Worm (Caenorhabditis elegans) whole organism, mixed stage, embryonic: ENCODE data around the gene F10E9.12.

Experiments
- drap-1 ChIP-seq: fragments of 200-800 bp; sonication (Bioruptor generic); optimal IDR thresholded peaks from 3 replicates; lab custom pipeline; 2018; ENCODE audit warnings: mild to moderate bottlenecking, missing genetic modification characterization, missing compliant biosample characterization
- flh-1 ChIP-seq: fragments of 200-800 bp; sonication (Bioruptor generic); optimal IDR thresholded peaks from 2 replicates; lab custom pipeline; 2018; ENCODE audit warnings: mild to moderate bottlenecking, missing genetic modification characterization, moderate library complexity, missing compliant biosample characterization
- lin-13 ChIP-seq: fragments of 150-350 bp; optimal IDR thresholded peaks from 2 replicates; lab custom pipeline; 2014; ENCODE audit warnings: missing biosample characterization, missing genetic modification characterization
- lsy-2 ChIP-seq: fragments of 150-350 bp; optimal IDR thresholded peaks from 2 replicates; lab custom pipeline; 2014; ENCODE audit warnings: missing biosample characterization, missing genetic modification characterization
- mep-1 ChIP-seq: fragments of 150-350 bp; optimal IDR thresholded peaks from 2 replicates; lab custom pipeline; 2017; ENCODE audit warnings: missing biosample characterization, missing genetic modification reagents, missing genetic modification characterization, inconsistent platforms
- nhr-237 ChIP-seq: fragments of 150-350 bp; optimal IDR thresholded peaks from 2 replicates; lab custom pipeline; 2014; ENCODE audit warnings: missing biosample characterization, missing genetic modification characterization
- nhr-28 ChIP-seq: fragments of 150-350 bp; optimal IDR thresholded peaks from 2 replicates; lab custom pipeline; 2014; ENCODE audit warnings: missing biosample characterization, missing genetic modification characterization
- pha-4 ChIP-seq: fragments of 150-350 bp; optimal IDR thresholded peaks from 2 replicates; lab custom pipeline; 2018; ENCODE audit warnings: missing biosample characterization, missing genetic modification reagents, missing genetic modification characterization
- snpc-4 ChIP-seq: fragments of 150-350 bp; optimal IDR thresholded peaks from 2 replicates; lab custom pipeline; 2014; ENCODE audit warnings: missing biosample characterization, missing genetic modification characterization
- unc-39 ChIP-seq: fragments of 150-350 bp; optimal IDR thresholded peaks from 2 replicates; lab custom pipeline; 2014; ENCODE audit warnings: missing biosample characterization, missing genetic modification characterization

- TF ChIP-seq snpc-4 (tag; lab: Kevin White, UChicago) (no peak), mep-1 (tag; lab: Kevin White, UChicago) (no peak), flh-1 (GFP tag; lab: Kevin White, UChicago) (no peak), nhr-28 (tag; lab: Kevin White, UChicago) (no peak), lin-13 (tag; lab: Kevin White, UChicago) (no peak), drap-1 (GFP tag; lab: Kevin White, UChicago) (no peak), nhr-237 (tag; lab: Kevin White, UChicago) (no peak), unc-39 (tag; lab: Kevin White, UChicago) (no peak), lsy-2 (no peak), pha-4 (tag; lab: Kevin White, UChicago) (no peak)
Observed at ce11 chrIII:8368619-8369018, 44.3 kb downstream of the F10E9.12 start, which contains the start of gene R05D3.9.
